Fruit fly (Drosophila melanogaster): ENCODE measurements around the gene CG8679.
A peak's percentile ranks its signal among the peaks of the same experiment; 100 is the strongest.

CG8679 gene

DNA sequence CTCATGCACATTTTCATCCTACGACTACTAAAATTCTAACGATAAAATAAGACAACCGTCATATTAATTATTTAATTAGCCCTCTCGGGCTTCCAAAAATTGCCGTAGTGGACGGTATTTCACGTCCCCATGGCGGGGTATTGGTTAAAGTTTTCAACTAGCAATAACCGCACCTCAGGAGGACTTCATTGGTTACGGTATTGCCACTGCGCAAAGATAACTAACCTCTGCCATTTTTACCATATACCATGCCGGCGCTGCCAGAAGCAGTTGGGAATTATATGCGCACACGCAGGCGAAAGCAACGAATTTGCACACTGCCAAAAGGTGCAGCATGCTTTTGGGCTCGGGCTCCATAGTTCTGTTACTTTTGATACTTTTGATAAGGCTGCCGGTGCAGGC, 3.4 kb downstream of the CG8679 start (continued):
- TF ChIP-seq ato (GFP tag; IDR thresholded peaks at IDR 0.05; ENCODE audit: partially characterized antibody), result 0 out of 2 replicates have a peak, but pooled peaks have one; percentile 52
- TF ChIP-seq fd3F (GFP tag; optimal IDR thresholded peaks at IDR 0.05), result no peak
- TF ChIP-seq CG1832 (GFP tag; optimal IDR thresholded peaks at IDR 0.05), result no peak
- peak; percentile 32 for TF ChIP-seq fd102C (GFP tag; optimal IDR thresholded peaks at IDR 0.05)
- TF ChIP-seq NfI (GFP tag; optimal IDR thresholded peaks at IDR 0.05), result no peak
- TF ChIP-seq pfk (GFP tag; optimal IDR thresholded peaks at IDR 0.05), result peak; percentile 28
- TF ChIP-seq run (tag; optimal IDR thresholded peaks at IDR 0.05), result no peak
- no peak for TF ChIP-seq tap (tag; optimal IDR thresholded peaks at IDR 0.05)
- no peak for TF ChIP-seq salm (tag; optimal IDR thresholded peaks at IDR 0.05)
- no peak for TF ChIP-seq Hand (GFP tag; optimal IDR thresholded peaks at IDR 0.05)
- TF ChIP-seq lilli (GFP tag; optimal IDR thresholded peaks at IDR 0.05), result peak; percentile 81
- TF ChIP-seq CG34224 (GFP tag; IDR thresholded peaks at IDR 0.05; ENCODE audit: partially characterized antibody), result 0 out of 3 replicates have a peak, but pooled peaks have one; percentile 37
- TF ChIP-seq disco-r (GFP tag; optimal IDR thresholded peaks at IDR 0.05), result no peak
- no peak for TF ChIP-seq Sox102F (GFP tag; optimal IDR thresholded peaks at IDR 0.05)
- TF ChIP-seq NC2α (GFP tag; optimal IDR thresholded peaks at IDR 0.05), result peak; percentile 23
- TF ChIP-seq Max (GFP tag; optimal IDR thresholded peaks at IDR 0.05), result no peak
- peak; percentile 67; the same call in 2 of the 3 replicates for TF ChIP-seq CG6791 (GFP tag; IDR thresholded peaks at IDR 0.05; ENCODE audit: partially characterized antibody)
- TF ChIP-seq CG17912 (GFP tag; optimal IDR thresholded peaks at IDR 0.05), result no peak
- TF ChIP-seq CG7556 (GFP tag; optimal IDR thresholded peaks at IDR 0.05), result no peak
- 0 out of 2 replicates have a peak, but pooled peaks have one; percentile 7 for TF ChIP-seq peb (GFP tag; IDR thresholded peaks at IDR 0.05)
- TF ChIP-seq dan (GFP tag; IDR thresholded peaks at IDR 0.05), result no peak
- peak; percentile 42; the same call in 1 of the 2 replicates for TF ChIP-seq CG1024 (GFP tag; IDR thresholded peaks at IDR 0.05)
- TF ChIP-seq mam (GFP tag; optimal IDR thresholded peaks at IDR 0.05), result peak; percentile 19
- peak; percentile 12 for TF ChIP-seq btn (GFP tag; optimal IDR thresholded peaks at IDR 0.05)
- TF ChIP-seq Dad (GFP tag; optimal IDR thresholded peaks at IDR 0.05), result no peak
- peak; percentile 65; the same call in 2 of the 3 replicates for TF ChIP-seq knrl (GFP tag; IDR thresholded peaks at IDR 0.05; ENCODE audit: partially characterized antibody)
- TF ChIP-seq CG8765 (GFP tag; IDR thresholded peaks at IDR 0.05), result peak; percentile 41; the same call in 1 of the 2 replicates
- peak; percentile 61 for TF ChIP-seq sob (GFP tag; IDR thresholded peaks at IDR 0.05)
- no peak for TF ChIP-seq Poxn (GFP tag; IDR thresholded peaks at IDR 0.05)
- TF ChIP-seq fu2 (GFP tag; optimal IDR thresholded peaks at IDR 0.05), result no peak
- TF ChIP-seq CG7786 (GFP tag; optimal IDR thresholded peaks at IDR 0.05), result peak; percentile 34
- TF ChIP-seq pnt (GFP tag; optimal IDR thresholded peaks at IDR 0.05), result peak; percentile 22
- TF ChIP-seq pum (GFP tag; optimal IDR thresholded peaks at IDR 0.05), result peak; percentile 13
- peak; percentile 27 for TF ChIP-seq nerfin-1 (tag; optimal IDR thresholded peaks at IDR 0.05)
- no peak for TF ChIP-seq Asciz (GFP tag; optimal IDR thresholded peaks at IDR 0.05)
- TF ChIP-seq CG4820 (GFP tag; optimal IDR thresholded peaks at IDR 0.05), result peak; percentile 1
- peak; percentile 51 for TF ChIP-seq zfh2 (GFP tag; optimal IDR thresholded peaks at IDR 0.05)
- TF ChIP-seq vfl (GFP tag; optimal IDR thresholded peaks at IDR 0.05), result peak; percentile 3
- no peak for TF ChIP-seq crp (GFP tag; optimal IDR thresholded peaks at IDR 0.05)
- TF ChIP-seq CG10431 (GFP tag; optimal IDR thresholded peaks at IDR 0.05), result peak; percentile 22
- peak; percentile 2 for TF ChIP-seq CG4424 (GFP tag; optimal IDR thresholded peaks at IDR 0.05)
- TF ChIP-seq Nf-YC (tag; optimal IDR thresholded peaks at IDR 0.05), result no peak
- TF ChIP-seq E2f2 (GFP tag; IDR thresholded peaks at IDR 0.05), result no peak
- TF ChIP-seq CG10543 (GFP tag; optimal IDR thresholded peaks at IDR 0.05), result no peak
- peak; percentile 46 for TF ChIP-seq Antp (GFP tag; optimal IDR thresholded peaks at IDR 0.05)
- peak; percentile 47 for TF ChIP-seq CG8944 (GFP tag; optimal IDR thresholded peaks at IDR 0.05)
- TF ChIP-seq nom (GFP tag; optimal IDR thresholded peaks at IDR 0.05), result no peak
- peak; percentile 3 for TF ChIP-seq pb (GFP tag; optimal IDR thresholded peaks at IDR 0.05)
- no peak for TF ChIP-seq phol (tag; optimal IDR thresholded peaks at IDR 0.05)
- peak; percentile 7 for TF ChIP-seq CG9876 (GFP tag; optimal IDR thresholded peaks at IDR 0.05)

Measured in whole organism, embryonic.